Fruit fly (Drosophila melanogaster): Measurements from ENCODE around the gene FIG4.

The FIG4 gene

dm6 chr2L:4458119-4459056 is 6.6 kb upstream of the FIG4 start, which contains the start of gene RpL27A:
Gene RpL27A, minus strand, starts transcription at chr2L:4458364.
- TF ChIP-seq noc (tag; optimal IDR thresholded peaks at IDR 0.05): peak; percentile 45

dm6 chr2L:4459543-4459942 is 5.4 kb upstream of the FIG4 start, which contains the start of the genes mRpL27 and CG15435:
Gene mRpL27, minus strand, starts transcription at chr2L:4459638.
Gene CG15435, plus strand, starts transcription at chr2L:4459729.
- TF ChIP-seq noc (tag; optimal IDR thresholded peaks at IDR 0.05): peak; percentile 56

dm6 chr2L:4463323-4463722 is 1.7 kb upstream of the FIG4 start, which contains the start of the genes CG15443 and Paris:
Gene CG15443, minus strand, starts transcription at chr2L:4463447.
Gene Paris, plus strand, starts transcription at chr2L:4463611.
- TF ChIP-seq noc (tag; optimal IDR thresholded peaks at IDR 0.05): no peak

dm6 chr2L:4475422-4475821 is 10.4 kb downstream of the FIG4 start:
- TF ChIP-seq noc (tag; optimal IDR thresholded peaks at IDR 0.05): peak; percentile 78

- peak; percentile 2 for TF ChIP-seq noc (tag; optimal IDR thresholded peaks at IDR 0.05)
Observed at dm6 chr2L:4476672-4477273, 11.8 kb downstream of the FIG4 start, which contains the start of gene ine. Gene ine, minus strand, starts transcription at chr2L:4477022.

- TF ChIP-seq noc (tag; optimal IDR thresholded peaks at IDR 0.05): no peak
Observed at dm6 chr2L:4477978-4478377, 13.0 kb downstream of the FIG4 start.
